Worm (Caenorhabditis elegans) whole organism, L2 larva: Measurements from ENCODE around the gene C06C3.4.

ENCODE experiments used
- C34F6.9 ChIP-seq: fragments of 150-350 bp; optimal IDR thresholded peaks from 2 replicates; lab custom pipeline; 2014; ENCODE audit warnings: missing biosample characterization, missing genetic modification characterization
- F13H6.1 ChIP-seq: sonication (generic microtip); optimal IDR thresholded peaks from 2 replicates; lab custom pipeline; 2016; ENCODE audit warnings: missing genetic modification characterization, missing compliant biosample characterization
- R02D3.7 ChIP-seq: fragments of 150-350 bp; optimal IDR thresholded peaks from 2 replicates; lab custom pipeline; 2014; ENCODE audit warnings: missing biosample characterization, missing genetic modification characterization
- Y55F3AM.14 ChIP-seq: fragments of 200-800 bp; sonication (Bioruptor generic); optimal IDR thresholded peaks from 2 replicates; lab custom pipeline; 2018; ENCODE audit warnings: mild to moderate bottlenecking, missing genetic modification characterization, missing compliant biosample characterization
- ZK546.5 ChIP-seq: sonication (generic microtip); optimal IDR thresholded peaks from 2 replicates; lab custom pipeline; 2017; ENCODE audit warnings: missing biosample characterization, missing genetic modification characterization
- alr-1 ChIP-seq: fragments of 150-350 bp; optimal IDR thresholded peaks from 2 replicates; lab custom pipeline; 2014; ENCODE audit warnings: missing biosample characterization, missing genetic modification characterization
- aly-2 ChIP-seq: fragments of 150-350 bp; optimal IDR thresholded peaks from 2 replicates; lab custom pipeline; 2014; ENCODE audit warnings: missing biosample characterization, missing genetic modification characterization
- ama-1 ChIP-seq: fragments of 150-350 bp; optimal IDR thresholded peaks from 2 replicates; lab custom pipeline; 2018; ENCODE audit warnings: inconsistent platforms
- blmp-1 ChIP-seq: sonication (generic microtip); optimal IDR thresholded peaks from 2 replicates; lab custom pipeline; 2017; ENCODE audit warnings: missing genetic modification characterization, mild to moderate bottlenecking, missing compliant biosample characterization, antibody characterized with exemption, moderate library complexity; ENCODE audit not compliant: insufficient read depth
- ceh-16 ChIP-seq: fragments of 150-350 bp; optimal IDR thresholded peaks from 2 replicates; lab custom pipeline; 2014; ENCODE audit warnings: missing biosample characterization, missing genetic modification characterization
- ceh-82 ChIP-seq: fragments of 150-350 bp; optimal IDR thresholded peaks from 2 replicates; lab custom pipeline; 2014; ENCODE audit warnings: missing biosample characterization, missing genetic modification characterization
- crh-2 ChIP-seq: sonication (generic microtip); optimal IDR thresholded peaks from 2 replicates; lab custom pipeline; 2017; ENCODE audit warnings: missing biosample characterization, missing genetic modification characterization
- dmd-4 ChIP-seq: sonication (generic microtip); optimal IDR thresholded peaks from 2 replicates; lab custom pipeline; 2017; ENCODE audit warnings: missing biosample characterization, missing genetic modification characterization
- egl-27 ChIP-seq: sonication (generic microtip); optimal IDR thresholded peaks from 3 replicates; lab custom pipeline; 2017; ENCODE audit warnings: missing biosample characterization, missing genetic modification reagents, missing genetic modification characterization
- elt-3 ChIP-seq: sonication (generic microtip); optimal IDR thresholded peaks from 2 replicates; lab custom pipeline; 2017; ENCODE audit warnings: missing biosample characterization, missing genetic modification characterization
- fos-1 ChIP-seq: fragments of 150-350 bp; optimal IDR thresholded peaks from 2 replicates; lab custom pipeline; 2014; ENCODE audit warnings: missing biosample characterization, missing genetic modification characterization
- gmeb-1 ChIP-seq: fragments of 150-350 bp; optimal IDR thresholded peaks from 2 replicates; lab custom pipeline; 2014; ENCODE audit warnings: missing biosample characterization, missing genetic modification characterization
- lin-11 ChIP-seq: fragments of 150-350 bp; sonication (generic microtip); optimal IDR thresholded peaks from 2 replicates; lab custom pipeline; 2014; ENCODE audit warnings: missing biosample characterization, missing genetic modification characterization, inconsistent platforms, mixed read lengths
- lin-13 ChIP-seq: fragments of 150-350 bp; optimal IDR thresholded peaks from 2 replicates; lab custom pipeline; 2014; ENCODE audit warnings: missing biosample characterization, missing genetic modification reagents, missing genetic modification characterization
- lin-39 ChIP-seq: fragments of 150-350 bp; optimal IDR thresholded peaks from 2 replicates; lab custom pipeline; 2014; ENCODE audit warnings: missing biosample characterization, missing genetic modification reagents, missing genetic modification characterization
- lsy-2 ChIP-seq, 2 experiments: fragments of 150-350 bp in 1 of 2; sonication (generic microtip) in 1 of 2; optimal IDR thresholded peaks; 2 replicates each; lab custom pipeline; 2014 to 2017; ENCODE audit warnings: missing biosample characterization in 2 of 2, missing genetic modification characterization in 2 of 2
- mab-5 ChIP-seq: fragments of 150-350 bp; optimal IDR thresholded peaks from 2 replicates; lab custom pipeline; 2014; ENCODE audit warnings: missing biosample characterization, missing genetic modification characterization
- mbf-1 ChIP-seq: sonication (generic microtip); optimal IDR thresholded peaks from 2 replicates; lab custom pipeline; 2017; ENCODE audit warnings: missing biosample characterization, missing genetic modification characterization
- mdl-1 ChIP-seq, 2 experiments: fragments of 150-350 bp in 1 of 2; sonication (generic microtip) in 1 of 2; optimal IDR thresholded peaks; 2 replicates each; lab custom pipeline; 2017; ENCODE audit warnings: missing biosample characterization in 2 of 2, missing genetic modification characterization in 2 of 2
- nhr-11 ChIP-seq: fragments of 150-350 bp; optimal IDR thresholded peaks from 2 replicates; lab custom pipeline; 2014; ENCODE audit warnings: missing biosample characterization, missing genetic modification characterization
- nhr-12 ChIP-seq: fragments of 150-350 bp; optimal IDR thresholded peaks from 2 replicates; lab custom pipeline; 2014; ENCODE audit warnings: missing biosample characterization, missing genetic modification characterization
- nhr-129 ChIP-seq: fragments of 150-350 bp; optimal IDR thresholded peaks from 2 replicates; lab custom pipeline; 2014; ENCODE audit warnings: missing biosample characterization, missing genetic modification characterization
- nhr-21 ChIP-seq: fragments of 150-350 bp; optimal IDR thresholded peaks from 2 replicates; lab custom pipeline; 2014; ENCODE audit warnings: missing biosample characterization, missing genetic modification characterization
- nhr-23 ChIP-seq: fragments of 150-350 bp; optimal IDR thresholded peaks from 2 replicates; lab custom pipeline; 2014; ENCODE audit warnings: missing biosample characterization, missing genetic modification reagents, missing genetic modification characterization
- nhr-237 ChIP-seq: fragments of 150-350 bp; optimal IDR thresholded peaks from 2 replicates; lab custom pipeline; 2014; ENCODE audit warnings: missing biosample characterization, missing genetic modification characterization
- nhr-25 ChIP-seq: fragments of 150-350 bp; sonication (generic microtip); optimal IDR thresholded peaks from 3 replicates; lab custom pipeline; 2014; ENCODE audit warnings: missing biosample characterization, missing genetic modification characterization
- nhr-6 ChIP-seq: fragments of 150-350 bp; optimal IDR thresholded peaks from 2 replicates; lab custom pipeline; 2014; ENCODE audit warnings: missing biosample characterization, missing genetic modification characterization
- nhr-77 ChIP-seq: fragments of 150-350 bp; optimal IDR thresholded peaks from 2 replicates; lab custom pipeline; 2014; ENCODE audit warnings: missing biosample characterization, missing genetic modification characterization
- sem-4 ChIP-seq: fragments of 150-350 bp; optimal IDR thresholded peaks from 2 replicates; lab custom pipeline; 2014; ENCODE audit warnings: missing biosample characterization, missing genetic modification reagents, missing genetic modification characterization
- skn-1 ChIP-seq: sonication (generic microtip); optimal IDR thresholded peaks from 2 replicates; lab custom pipeline; 2017; ENCODE audit warnings: missing biosample characterization, missing genetic modification characterization
- sma-3 ChIP-seq: sonication (generic microtip); optimal IDR thresholded peaks from 2 replicates; lab custom pipeline; 2016; ENCODE audit warnings: missing genetic modification reagents, missing genetic modification characterization, missing compliant biosample characterization
- sma-9 ChIP-seq, 2 experiments: fragments of 150-350 bp in 1 of 2; sonication (generic microtip) in 1 of 2; optimal IDR thresholded peaks; 2 replicates each; lab custom pipeline; 2014 to 2016; ENCODE audit warnings: missing genetic modification characterization in 2 of 2, mild to moderate bottlenecking in 1 of 2, missing biosample characterization in 1 of 2, missing compliant biosample characterization in 1 of 2, missing genetic modification reagents in 1 of 2, moderate library complexity in 1 of 2
- snpc-4 ChIP-seq: fragments of 150-350 bp; optimal IDR thresholded peaks from 2 replicates; lab custom pipeline; 2014; ENCODE audit warnings: missing biosample characterization, missing genetic modification characterization
- unc-39 ChIP-seq: fragments of 150-350 bp; optimal IDR thresholded peaks from 2 replicates; lab custom pipeline; 2014; ENCODE audit warnings: missing biosample characterization, missing genetic modification characterization
- unc-55 ChIP-seq: fragments of 150-350 bp; sonication (generic microtip); optimal IDR thresholded peaks from 3 replicates; lab custom pipeline; 2014; ENCODE audit warnings: missing biosample characterization, missing genetic modification reagents, missing genetic modification characterization
- unc-62 ChIP-seq: fragments of 150-350 bp; optimal IDR thresholded peaks from 2 replicates; lab custom pipeline; 2014; ENCODE audit warnings: missing biosample characterization, missing genetic modification reagents, missing genetic modification characterization
- zag-1 ChIP-seq: fragments of 150-350 bp; optimal IDR thresholded peaks from 2 replicates; lab custom pipeline; 2014; ENCODE audit warnings: missing biosample characterization, missing genetic modification characterization
- ztf-1 ChIP-seq: fragments of 200-800 bp; sonication (Bioruptor generic); conservative IDR thresholded peaks from 2 replicates; pipeline ENCODE4 v1.3.6; 2022; ENCODE audit warnings: missing genetic modification characterization, missing compliant biosample characterization
- ztf-11 ChIP-seq: sonication (generic microtip); optimal IDR thresholded peaks from 2 replicates; lab custom pipeline; 2017; ENCODE audit warnings: missing biosample characterization, missing genetic modification characterization
- ztf-4 ChIP-seq: fragments of 150-350 bp; optimal IDR thresholded peaks from 2 replicates; lab custom pipeline; 2014; ENCODE audit warnings: missing biosample characterization, missing genetic modification characterization

The C06C3.4 gene

ce11 chrII:9372991-9373390 is at the start of gene C06C3.4:
TSS of gene C06C3.4 (plus strand) at chrII:9373291.
- TF ChIP-seq C34F6.9 (tag; lab: Kevin White, UChicago) (no peak), sma-9 (GFP tag; optimal IDR thresholded peaks at IDR 0.05; lab: Kevin White, UChicago) (no peak), sma-9 (tag; optimal IDR thresholded peaks at IDR 0.05; lab: Kevin White, UChicago) (no peak), sem-4 (no peak), lin-13 (GFP tag; lab: Kevin White, UChicago) (no peak), ZK546.5 (tag; lab: Kevin White, UChicago) (no peak), lin-11 (no peak), fos-1 (tag; lab: Kevin White, UChicago) (no peak), zag-1 (tag; lab: Kevin White, UChicago) (no peak), mab-5 (tag; lab: Kevin White, UChicago) (no peak), nhr-237 (tag; lab: Kevin White, UChicago) (no peak), nhr-23 (tag; lab: Kevin White, UChicago) (no peak), ztf-1 (GFP tag; lab: Robert Waterston, UW) (no peak), elt-3 (tag; lab: Kevin White, UChicago) (no peak), ceh-16 (tag; lab: Kevin White, UChicago) (no peak), unc-39 (tag; lab: Kevin White, UChicago) (no peak), nhr-77 (no peak), snpc-4 (tag; lab: Kevin White, UChicago) (no peak), nhr-11 (tag; lab: Kevin White, UChicago) (no peak), nhr-6 (no peak)

ce11 chrII:9323660-9324059 is 49.4 kb upstream of the C06C3.4 start, which contains the start of gene egli-1:
TSS of gene egli-1 (plus strand) at chrII:9323960.
- TF ChIP-seq gmeb-1 (tag; lab: Kevin White, UChicago) = no peak
- TF ChIP-seq alr-1 = no peak
- no peak for TF ChIP-seq mbf-1
- no peak for TF ChIP-seq crh-2
- no peak for TF ChIP-seq ztf-1 (GFP tag; lab: Robert Waterston, UW)
- TF ChIP-seq nhr-77 = no peak
- TF ChIP-seq snpc-4 (tag; lab: Kevin White, UChicago) = no peak
- no peak for TF ChIP-seq nhr-23 (tag; lab: Kevin White, UChicago)
- TF ChIP-seq zag-1 (tag; lab: Kevin White, UChicago) = no peak

- TF ChIP-seq aly-2 (no peak), nhr-129 (tag; lab: Kevin White, UChicago) (peak; percentile 29), unc-62 (no peak), ztf-1 (GFP tag; lab: Robert Waterston, UW) (no peak), Y55F3AM.14 (no peak), nhr-23 (tag; lab: Kevin White, UChicago) (no peak), nhr-237 (tag; lab: Kevin White, UChicago) (no peak), unc-55 (GFP tag; lab: Kevin White, UChicago) (peak; percentile 86), lin-39 (tag; lab: Kevin White, UChicago) (no peak), alr-1 (no peak), lin-13 (GFP tag; lab: Kevin White, UChicago) (no peak), gmeb-1 (tag; lab: Kevin White, UChicago) (no peak), ZK546.5 (tag; lab: Kevin White, UChicago) (no peak), nhr-21 (tag; lab: Kevin White, UChicago) (no peak), sma-9 (GFP tag; optimal IDR thresholded peaks at IDR 0.05; lab: Kevin White, UChicago) (peak; percentile 72), sma-9 (tag; optimal IDR thresholded peaks at IDR 0.05; lab: Kevin White, UChicago) (no peak), ztf-11 (tag; lab: Kevin White, UChicago) (no peak), mab-5 (tag; lab: Kevin White, UChicago) (no peak), ama-1 (lab: Kevin White, UChicago) (no peak), dmd-4 (tag; lab: Kevin White, UChicago) (no peak), sem-4 (peak; percentile 10), F13H6.1 (tag; lab: Kevin White, UChicago) (no peak), C34F6.9 (tag; lab: Kevin White, UChicago) (peak; percentile 46), fos-1 (tag; lab: Kevin White, UChicago) (peak; percentile 84), blmp-1 (tag; lab: Kevin White, UChicago) (no peak), nhr-6 (no peak), ztf-4 (tag; lab: Kevin White, UChicago) (no peak), snpc-4 (tag; lab: Kevin White, UChicago) (no peak), nhr-11 (tag; lab: Kevin White, UChicago) (no peak), mdl-1 (tag; optimal IDR thresholded peaks at IDR 0.05; lab: Kevin White, UChicago) (peak in 1 of 2 experiments; percentile 19), crh-2 (peak; percentile 12), mbf-1 (no peak), skn-1 (no peak), zag-1 (tag; lab: Kevin White, UChicago) (peak; percentile 51), unc-39 (tag; lab: Kevin White, UChicago) (no peak), sma-3 (no peak), nhr-25 (tag; lab: Kevin White, UChicago) (no peak), egl-27 (tag; lab: Kevin White, UChicago) (no peak), lsy-2 (tag; optimal IDR thresholded peaks at IDR 0.05; lab: Kevin White, UChicago) (peak in 1 of 2 experiments; percentile 45), lin-11 (no peak), ceh-16 (tag; lab: Kevin White, UChicago) (no peak), nhr-12 (tag; lab: Kevin White, UChicago) (no peak), ceh-82 (tag; lab: Kevin White, UChicago) (no peak), nhr-77 (no peak), R02D3.7 (tag; lab: Kevin White, UChicago) (no peak)
Measured at ce11 chrII:9324824-9325351, 48.2 kb upstream of the C06C3.4 start, which contains the start of gene eat-3. TSS of gene eat-3 (plus strand) at chrII:9324874.
